Fruit fly (Drosophila melanogaster): ENCODE measurements around the gene CG14071.

Gene CG14071

DNA sequence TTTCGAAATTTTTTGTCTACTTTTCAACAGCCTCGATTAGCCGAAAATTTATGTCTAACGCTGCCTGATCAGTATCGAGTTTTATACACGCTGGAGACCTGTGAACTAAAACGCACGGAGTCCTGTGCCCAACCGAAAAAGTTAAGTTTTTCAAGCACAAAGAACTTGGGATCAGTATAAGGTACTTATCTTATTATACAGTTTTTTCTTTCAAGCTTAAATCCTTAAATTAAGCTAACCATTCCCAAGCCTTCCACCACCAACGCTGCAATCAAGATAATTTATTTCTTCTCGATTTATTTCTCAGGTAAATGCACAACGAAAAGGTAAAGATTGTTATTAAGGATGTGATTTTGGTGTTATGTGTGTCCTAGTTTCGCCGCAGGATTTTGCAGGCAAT, 41.8 kb downstream of the CG14071 start, which contains the start of gene Porin2:
Gene Porin2 (minus strand): TSS at position 101 of the 400 bp plus-strand sequence.
- TF ChIP-seq psq (optimal IDR thresholded peaks at IDR 0.05) (no peak), insv (optimal IDR thresholded peaks at IDR 0.05) (no peak), h (optimal IDR thresholded peaks at IDR 0.05) (no peak), ttk (optimal IDR thresholded peaks at IDR 0.05) (no peak), Sin3A (optimal IDR thresholded peaks at IDR 0.05) (no peak), Myc (optimal IDR thresholded peaks at IDR 0.05) (no peak)

DNA sequence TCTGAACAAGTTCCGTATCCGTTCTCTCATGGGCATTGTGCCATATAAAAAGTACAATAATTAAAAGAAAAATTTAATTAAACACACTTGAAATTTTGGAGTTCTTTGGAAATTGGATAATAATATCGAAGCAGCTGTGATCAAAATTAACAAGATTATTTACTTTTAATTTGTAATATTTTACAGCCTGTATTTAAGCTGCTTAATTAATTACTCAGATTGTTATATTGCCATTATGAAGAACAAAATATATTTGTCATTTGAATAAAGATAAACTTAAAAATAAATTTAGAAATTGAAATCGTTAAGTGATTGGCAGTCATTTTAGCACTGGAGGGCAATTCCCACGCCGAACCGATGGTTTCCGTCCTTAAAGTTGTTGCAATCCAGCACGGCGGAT, 43.2 kb downstream of the CG14071 start, which contains the start of the genes CG17139 and CG17140:
Gene CG17139 (minus strand): TSS at position 101 of the 400 bp plus-strand sequence.
Gene CG17140 (minus strand): TSS at position 101 of the 400 bp plus-strand sequence.
- TF ChIP-seq psq (optimal IDR thresholded peaks at IDR 0.05) (no peak), Myc (optimal IDR thresholded peaks at IDR 0.05) (no peak), Sin3A (optimal IDR thresholded peaks at IDR 0.05) (no peak), insv (optimal IDR thresholded peaks at IDR 0.05) (no peak), ttk (optimal IDR thresholded peaks at IDR 0.05) (no peak), h (optimal IDR thresholded peaks at IDR 0.05) (no peak)

DNA sequence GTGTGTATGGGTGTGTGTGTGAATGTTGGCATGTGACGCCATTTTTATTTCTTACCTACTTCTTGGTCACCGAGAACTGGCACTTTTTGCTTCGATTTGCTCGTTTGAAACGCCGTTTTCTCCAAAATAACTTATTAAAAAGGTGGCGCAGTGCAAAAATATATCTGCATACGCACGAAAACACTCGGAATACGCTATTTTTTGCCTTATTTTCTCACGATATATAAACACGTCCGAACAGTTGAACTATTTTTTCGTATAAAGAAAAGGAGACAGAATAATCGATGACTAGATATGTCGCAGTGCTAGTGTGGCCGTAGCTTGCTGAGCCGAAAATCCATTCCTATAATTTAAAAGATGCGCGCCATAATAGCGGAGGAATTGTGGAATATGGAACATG, 46.4 kb downstream of the CG14071 start, which contains the start of gene CG6700:
Gene CG6700 (minus strand): TSS at position 272 of the 400 bp plus-strand sequence.
- TF ChIP-seq h (optimal IDR thresholded peaks at IDR 0.05) (no peak), psq (optimal IDR thresholded peaks at IDR 0.05) (no peak), ttk (optimal IDR thresholded peaks at IDR 0.05) (no peak), Sin3A (optimal IDR thresholded peaks at IDR 0.05) (no peak), Myc (optimal IDR thresholded peaks at IDR 0.05) (no peak), insv (optimal IDR thresholded peaks at IDR 0.05) (no peak)

DNA sequence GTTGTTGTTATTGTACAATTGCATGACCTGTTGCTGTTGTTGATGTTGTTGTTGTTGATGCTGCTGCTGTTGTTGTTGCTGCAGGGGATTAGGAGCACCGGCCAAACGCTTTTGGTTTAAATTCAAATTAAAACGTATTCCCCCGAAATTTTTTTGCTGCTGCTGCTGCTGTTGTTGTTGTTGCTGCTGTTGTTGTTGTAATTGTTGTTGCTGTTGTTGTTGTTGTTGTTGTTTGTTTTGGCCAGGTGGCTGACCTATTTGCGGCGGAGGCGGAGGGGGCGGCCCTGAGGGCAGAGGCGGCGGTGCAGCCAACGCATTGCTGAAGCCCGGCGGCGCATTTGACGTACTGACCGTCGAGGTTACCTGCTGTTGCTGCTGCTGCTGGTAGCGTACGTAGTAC, 47.1 kb downstream of the CG14071 start:
- TF ChIP-seq ttk (optimal IDR thresholded peaks at IDR 0.05): no peak
- no peak for TF ChIP-seq Myc (optimal IDR thresholded peaks at IDR 0.05)
- no peak for TF ChIP-seq Sin3A (optimal IDR thresholded peaks at IDR 0.05)
- TF ChIP-seq psq (optimal IDR thresholded peaks at IDR 0.05): no peak
- no peak for TF ChIP-seq insv (optimal IDR thresholded peaks at IDR 0.05)
- no peak for TF ChIP-seq h (optimal IDR thresholded peaks at IDR 0.05)
